Worm (Caenorhabditis elegans): ENCODE data around the gene nspd-5.

- TF ChIP-seq lin-13 (tag; optimal IDR thresholded peaks at IDR 0.05) (no peak), nhr-237 (tag; optimal IDR thresholded peaks at IDR 0.05) (no peak), tbx-8 (GFP tag; optimal IDR thresholded peaks at IDR 0.05) (no peak), blmp-1 (tag; optimal IDR thresholded peaks at IDR 0.05) (no peak), elt-3 (tag; optimal IDR thresholded peaks at IDR 0.05) (no peak), lin-32 (GFP tag; optimal IDR thresholded peaks at IDR 0.05) (no peak), unc-120 (tag; optimal IDR thresholded peaks at IDR 0.05; ENCODE audit: poor library complexity, severe bottlenecking) (no peak), mab-5 (tag; optimal IDR thresholded peaks at IDR 0.05) (no peak), elt-1 (tag; optimal IDR thresholded peaks at IDR 0.05; ENCODE audit: borderline replicate concordance, insufficient read depth) (no peak)
These were observed 5.4 kb downstream of the nspd-5 start for ce11 chrII:4854761-4855160.
